Fruit fly (Drosophila melanogaster): Measurements from ENCODE around the gene CG31988.

Gene CG31988

DNA sequence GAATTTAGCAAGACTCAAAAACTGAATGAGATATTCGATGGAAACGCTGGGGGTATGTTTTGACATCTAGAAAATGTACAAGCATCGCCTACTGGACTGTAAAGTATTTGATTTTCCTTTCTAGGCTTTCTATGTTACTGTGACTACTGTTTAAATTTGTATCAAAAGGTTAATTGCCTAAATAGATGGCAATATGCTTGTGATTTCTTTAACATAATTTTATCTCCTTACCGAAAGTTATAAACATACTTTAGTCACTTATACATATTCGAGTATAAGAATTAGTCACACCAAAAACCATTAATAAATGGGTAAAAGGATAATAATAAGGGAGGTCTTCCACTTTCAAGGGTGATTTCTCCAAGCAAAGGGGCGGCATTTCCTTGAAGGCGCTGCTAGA is at the start of gene CG31988:
Gene CG31988, minus strand, starts transcription at position 101 of the 400 bp plus-strand sequence.
- TF ChIP-seq fkh (GFP tag; optimal IDR thresholded peaks at IDR 0.05) (no peak), Ets21C (GFP tag; optimal IDR thresholded peaks at IDR 0.05) (no peak), Lpt (GFP tag; optimal IDR thresholded peaks at IDR 0.05) (no peak), Hr38 (GFP tag; optimal IDR thresholded peaks at IDR 0.05) (no peak), esn (GFP tag; optimal IDR thresholded peaks at IDR 0.05) (no peak), Sox102F (GFP tag; optimal IDR thresholded peaks at IDR 0.05) (no peak), CG1621 (tag; optimal IDR thresholded peaks at IDR 0.05) (no peak), ss (GFP tag; optimal IDR thresholded peaks at IDR 0.05) (no peak), dsx (GFP tag; optimal IDR thresholded peaks at IDR 0.05; ENCODE audit: poor library complexity, severe bottlenecking) (no peak), CG11902 (GFP tag; optimal IDR thresholded peaks at IDR 0.05) (no peak), OdsH (GFP tag; optimal IDR thresholded peaks at IDR 0.05) (no peak), CG8119 (GFP tag; IDR thresholded peaks at IDR 0.05) (no peak), CG3032 (tag; optimal IDR thresholded peaks at IDR 0.05) (no peak), vri (GFP tag; optimal IDR thresholded peaks at IDR 0.05) (no peak)

dm6 chr2L:21251750-21252149 is 49.1 kb upstream of the CG31988 start:
- TF ChIP-seq fkh (GFP tag; optimal IDR thresholded peaks at IDR 0.05) (peak; percentile 60), vri (GFP tag; optimal IDR thresholded peaks at IDR 0.05) (peak; percentile 37), Ets96B (tag; optimal IDR thresholded peaks at IDR 0.05) (no peak), svp (GFP tag) (peak; percentile 67), topi (GFP tag; optimal IDR thresholded peaks at IDR 0.05) (no peak)

dm6 chr2L:21250519-21251336 is 48.1 kb upstream of the CG31988 start:
- TF ChIP-seq Eip78C (GFP tag) = peak; percentile 65
- peak; percentile 61 for TF ChIP-seq Eip75B (GFP tag; optimal IDR thresholded peaks at IDR 0.05)
- no peak for TF ChIP-seq CG3032 (tag; optimal IDR thresholded peaks at IDR 0.05)
- peak; percentile 87 for TF ChIP-seq CG6854 (GFP tag; optimal IDR thresholded peaks at IDR 0.05)
- no peak for TF ChIP-seq salr (GFP tag; optimal IDR thresholded peaks at IDR 0.05)
- TF ChIP-seq CG1621 (tag; optimal IDR thresholded peaks at IDR 0.05) = no peak
- no peak for TF ChIP-seq CG10669 (GFP tag; optimal IDR thresholded peaks at IDR 0.05)
- TF ChIP-seq dsx (GFP tag; optimal IDR thresholded peaks at IDR 0.05; ENCODE audit: poor library complexity, severe bottlenecking) = no peak
- TF ChIP-seq CG6163 (GFP tag; IDR thresholded peaks at IDR 0.05) = no peak
- peak; percentile 35 for TF ChIP-seq Met (GFP tag; optimal IDR thresholded peaks at IDR 0.05)
- peak; percentile 50 for TF ChIP-seq Sox14 (GFP tag; optimal IDR thresholded peaks at IDR 0.05)
- TF ChIP-seq Sox15 (GFP tag; optimal IDR thresholded peaks at IDR 0.05) = no peak
- TF ChIP-seq Hr4 (GFP tag; optimal IDR thresholded peaks at IDR 0.05) = no peak
- no peak for TF ChIP-seq OdsH (GFP tag; optimal IDR thresholded peaks at IDR 0.05)
- no peak for TF ChIP-seq Gug (GFP tag; IDR thresholded peaks at IDR 0.05)
- TF ChIP-seq CG11902 (GFP tag; optimal IDR thresholded peaks at IDR 0.05) = no peak
- no peak for TF ChIP-seq CG6276 (GFP tag; optimal IDR thresholded peaks at IDR 0.05)
- no peak for TF ChIP-seq CG11762 (GFP tag; optimal IDR thresholded peaks at IDR 0.05; ENCODE audit: insufficient read depth)
- TF ChIP-seq pdm3 (GFP tag; optimal IDR thresholded peaks at IDR 0.05) = no peak
- TF ChIP-seq CG8632 (GFP tag; optimal IDR thresholded peaks at IDR 0.05) = no peak
- TF ChIP-seq topi (GFP tag; optimal IDR thresholded peaks at IDR 0.05) = no peak
- peak; percentile 42 for TF ChIP-seq Eip93F (GFP tag; optimal IDR thresholded peaks at IDR 0.05)
- peak; percentile 50 for TF ChIP-seq vri (GFP tag; optimal IDR thresholded peaks at IDR 0.05)
- no peak for TF ChIP-seq Ets21C (GFP tag; optimal IDR thresholded peaks at IDR 0.05)
- no peak for TF ChIP-seq CG3919 (GFP tag; optimal IDR thresholded peaks at IDR 0.05)
- no peak for TF ChIP-seq Smox (GFP tag; optimal IDR thresholded peaks at IDR 0.05)
- peak; percentile 26 for TF ChIP-seq Sox102F (GFP tag; optimal IDR thresholded peaks at IDR 0.05)
- TF ChIP-seq CG8119 (GFP tag; IDR thresholded peaks at IDR 0.05) = peak; percentile 69
- no peak for TF ChIP-seq CG16779 (tag; optimal IDR thresholded peaks at IDR 0.05)
- TF ChIP-seq CG32006 (GFP tag; optimal IDR thresholded peaks at IDR 0.05) = no peak
- no peak for TF ChIP-seq fd85E (GFP tag; optimal IDR thresholded peaks at IDR 0.05)
- peak; percentile 85 for TF ChIP-seq fkh (GFP tag; optimal IDR thresholded peaks at IDR 0.05)
- no peak for TF ChIP-seq dac (GFP tag; optimal IDR thresholded peaks at IDR 0.05)
- TF ChIP-seq CG6792 (GFP tag; optimal IDR thresholded peaks at IDR 0.05) = no peak
- TF ChIP-seq CG6808 (GFP tag; optimal IDR thresholded peaks at IDR 0.05) = no peak
- TF ChIP-seq fd59A (GFP tag; optimal IDR thresholded peaks at IDR 0.05) = no peak
- no peak for TF ChIP-seq CG7368 (GFP tag; optimal IDR thresholded peaks at IDR 0.05)
- TF ChIP-seq Blimp-1 (GFP tag; optimal IDR thresholded peaks at IDR 0.05) = peak; percentile 42
